Fruit fly (Drosophila melanogaster) whole organism, embryonic: ENCODE results near the gene CG3815.

Experiments used
- Atf6 ChIP-seq: fragments of 200-800 bp; sonication (Bioruptor generic); IDR thresholded peaks from 2 replicates; pipeline ENCODE4 v1.3.6; 2022; ENCODE audit warnings: missing biosample characterization, missing genetic modification characterization
- B-H1 ChIP-seq: fragments of 200-800 bp; sonication (Bioruptor generic); IDR thresholded peaks from 3 replicates; pipeline ENCODE4 v1.3.6; 2022; ENCODE audit warnings: missing biosample characterization, missing genetic modification characterization
- CG12219 ChIP-seq: fragments of 200-800 bp; sonication (Bioruptor generic); optimal IDR thresholded peaks from 3 replicates; lab custom pipeline; 2018; ENCODE audit warnings: missing biosample characterization, mild to moderate bottlenecking, missing genetic modification characterization
- CG12391 ChIP-seq: fragments of 200-800 bp; sonication (Bioruptor generic); optimal IDR thresholded peaks from 3 replicates; lab custom pipeline; 2018; ENCODE audit warnings: missing biosample characterization, mild to moderate bottlenecking, missing genetic modification characterization, moderate library complexity
- CG12744 ChIP-seq: fragments of 200-800 bp; sonication (Bioruptor generic); optimal IDR thresholded peaks from 2 replicates; lab custom pipeline; 2016; ENCODE audit warnings: missing biosample characterization, missing genetic modification characterization
- CG1602 ChIP-seq: fragments of 200-800 bp; sonication (Bioruptor generic); optimal IDR thresholded peaks from 3 replicates; lab custom pipeline; 2016; ENCODE audit warnings: missing biosample characterization, missing genetic modification characterization
- CG1647 ChIP-seq: fragments of 200-800 bp; sonication (Bioruptor generic); optimal IDR thresholded peaks from 3 replicates; lab custom pipeline; 2016; ENCODE audit warnings: missing biosample characterization, missing genetic modification characterization
- CG18262 ChIP-seq: fragments of 200-800 bp; optimal IDR thresholded peaks from 3 replicates; lab custom pipeline; 2019; ENCODE audit warnings: missing biosample characterization, mild to moderate bottlenecking, missing genetic modification characterization, moderate library complexity
- CG31365 ChIP-seq: fragments of 200-800 bp; sonication (Bioruptor generic); optimal IDR thresholded peaks from 2 replicates; lab custom pipeline; 2018; ENCODE audit warnings: missing biosample characterization, mild to moderate bottlenecking, missing genetic modification characterization
- CG3163 ChIP-seq: fragments of 200-800 bp; sonication (Bioruptor generic); optimal IDR thresholded peaks from 3 replicates; lab custom pipeline; 2016; ENCODE audit warnings: missing biosample characterization, missing genetic modification characterization
- CG32532 ChIP-seq: fragments of 200-800 bp; sonication (Bioruptor generic); IDR thresholded peaks from 2 replicates; pipeline ENCODE4 v1.3.6; 2022; ENCODE audit warnings: missing biosample characterization, missing genetic modification characterization
- CG6272 ChIP-seq: fragments of 200-800 bp; sonication (Bioruptor generic); IDR thresholded peaks from 2 replicates; pipeline ENCODE4 v1.3.6; 2022; ENCODE audit warnings: missing biosample characterization, missing genetic modification characterization
- CG8089 ChIP-seq: fragments of 200-800 bp; sonication (Bioruptor generic); optimal IDR thresholded peaks from 3 replicates; lab custom pipeline; 2016; ENCODE audit warnings: missing biosample characterization, missing genetic modification characterization
- CG8359 ChIP-seq: fragments of 200-800 bp; sonication (Bioruptor generic); optimal IDR thresholded peaks from 2 replicates; lab custom pipeline; 2017; ENCODE audit warnings: missing biosample characterization, mild to moderate bottlenecking, missing genetic modification characterization, borderline replicate concordance
- CTCF ChIP-seq: fragments of 200-800 bp; sonication (Bioruptor generic); optimal IDR thresholded peaks from 2 replicates; lab custom pipeline; 2017; ENCODE audit warnings: missing biosample characterization, mild to moderate bottlenecking, missing genetic modification characterization, moderate library complexity
- CoRest ChIP-seq: fragments of 200-800 bp; sonication (Bioruptor generic); optimal IDR thresholded peaks from 3 replicates; lab custom pipeline; 2018; ENCODE audit warnings: missing biosample characterization, mild to moderate bottlenecking, missing genetic modification characterization, moderate library complexity
- Dp ChIP-seq: fragments of 200-800 bp; sonication (Bioruptor generic); optimal IDR thresholded peaks from 2 replicates; lab custom pipeline; 2018; ENCODE audit warnings: missing biosample characterization, mild to moderate bottlenecking, missing genetic modification characterization, moderate library complexity
- E2f1 ChIP-seq: fragments of 200-800 bp; sonication (Bioruptor generic); IDR thresholded peaks from 2 replicates; pipeline ENCODE4 v1.3.6; 2022; ENCODE audit warnings: missing biosample characterization, missing genetic modification characterization
- HLH4C ChIP-seq: fragments of 200-800 bp; sonication (Bioruptor generic); IDR thresholded peaks from 3 replicates; pipeline ENCODE4 v1.3.6; 2022; ENCODE audit warnings: missing biosample characterization, missing genetic modification characterization; ENCODE audit not compliant: partially characterized antibody
- HmgZ ChIP-seq: fragments of 200-800 bp; sonication (Bioruptor generic); optimal IDR thresholded peaks from 2 replicates; lab custom pipeline; 2018; ENCODE audit warnings: missing biosample characterization, mild to moderate bottlenecking, missing genetic modification characterization
- Hr78 ChIP-seq, 2 experiments: fragments of 200-800 bp in 1 of 2; fragments of >200 bp in 1 of 2; sonication (Bioruptor generic) in 1 of 2; optimal IDR thresholded peaks; 2 replicates each; lab custom pipeline; 2017 to 2019; ENCODE audit warnings: missing biosample characterization in 2 of 2, missing genetic modification characterization in 2 of 2, mild to moderate bottlenecking in 1 of 2, moderate library complexity in 1 of 2
- MBD-R2 ChIP-seq: fragments of 200-800 bp; sonication (Bioruptor generic); IDR thresholded peaks from 2 replicates; pipeline ENCODE4 v1.3.6; 2022; ENCODE audit warnings: missing biosample characterization, missing genetic modification characterization
- Mad ChIP-seq: fragments of 200-800 bp; sonication (Bioruptor generic); optimal IDR thresholded peaks from 2 replicates; lab custom pipeline; 2016; ENCODE audit warnings: missing biosample characterization, missing genetic modification characterization
- Nf-YC ChIP-seq: fragments of 200-800 bp; optimal IDR thresholded peaks from 3 replicates; lab custom pipeline; 2019; ENCODE audit warnings: missing biosample characterization, mild to moderate bottlenecking, missing genetic modification characterization, moderate library complexity
- Pdp1 ChIP-seq, 2 experiments: fragments of 200-800 bp; sonication (Bioruptor generic); optimal IDR thresholded peaks; 3 replicates each; lab custom pipeline; 2016; ENCODE audit warnings: missing biosample characterization in 2 of 2, missing genetic modification characterization in 2 of 2, mild to moderate bottlenecking in 1 of 2, moderate library complexity in 1 of 2
- Sin3A ChIP-seq: fragments of >200 bp; optimal IDR thresholded peaks from 2 replicates; lab custom pipeline; 2018
- Trl ChIP-seq, 3 experiments: fragments of >200 bp in 2 of 3; fragments of 200-800 bp in 1 of 3; sonication (Bioruptor generic) in 1 of 3; optimal IDR thresholded peaks; 2 replicates in 1 of 3; 3 replicates in 2 of 3; lab custom pipeline; 2016 to 2017; ENCODE audit warnings: missing biosample characterization in 1 of 3, missing genetic modification characterization in 1 of 3
- dimm ChIP-seq: fragments of 200-800 bp; sonication (Bioruptor generic); IDR thresholded peaks from 2 replicates; pipeline ENCODE4 v1.3.6; 2022; ENCODE audit warnings: missing biosample characterization, missing genetic modification characterization
- gsb-n ChIP-seq: fragments of 200-800 bp; sonication (Bioruptor generic); optimal IDR thresholded peaks from 3 replicates; lab custom pipeline; 2018; ENCODE audit warnings: missing biosample characterization, mild to moderate bottlenecking, missing genetic modification characterization
- h ChIP-seq: fragments of >200 bp; optimal IDR thresholded peaks from 2 replicates; lab custom pipeline; 2017
- hbn ChIP-seq: fragments of 200-800 bp; sonication (Bioruptor generic); IDR thresholded peaks from 2 replicates; pipeline ENCODE4 v1.3.6; 2022; ENCODE audit warnings: missing biosample characterization, missing genetic modification characterization; ENCODE audit not compliant: partially characterized antibody
- insv ChIP-seq, 2 experiments: fragments of 200-800 bp; sonication (Bioruptor generic); optimal IDR thresholded peaks; 3 replicates each; lab custom pipeline; 2016 to 2018; ENCODE audit warnings: missing biosample characterization in 2 of 2, missing genetic modification characterization in 2 of 2
- ken ChIP-seq: fragments of 200-800 bp; sonication (Bioruptor generic); IDR thresholded peaks from 3 replicates; pipeline ENCODE4 v1.3.6; 2022; ENCODE audit warnings: missing biosample characterization, missing genetic modification characterization
- lab ChIP-seq: fragments of 200-800 bp; sonication (Bioruptor generic); optimal IDR thresholded peaks from 3 replicates; lab custom pipeline; 2017; ENCODE audit warnings: missing biosample characterization, missing genetic modification characterization, mild to moderate bottlenecking, moderate library complexity, missing genetic modification reagents
- mirr ChIP-seq: fragments of 200-800 bp; sonication (Bioruptor generic); optimal IDR thresholded peaks from 3 replicates; lab custom pipeline; 2018; ENCODE audit warnings: missing biosample characterization, mild to moderate bottlenecking, missing genetic modification characterization
- nau ChIP-seq: fragments of 200-800 bp; sonication (Bioruptor generic); optimal IDR thresholded peaks from 3 replicates; lab custom pipeline; 2017; ENCODE audit warnings: missing biosample characterization, mild to moderate bottlenecking, missing genetic modification characterization, missing genetic modification reagents
- otp ChIP-seq: fragments of 200-800 bp; sonication (Bioruptor generic); IDR thresholded peaks from 3 replicates; pipeline ENCODE4, ENCODE4 v1.3.6; 2022; ENCODE audit warnings: missing biosample characterization, missing genetic modification characterization
- rib ChIP-seq: fragments of 200-800 bp; sonication (Bioruptor generic); IDR thresholded peaks from 2 replicates; pipeline ENCODE4 v1.3.6; 2022; ENCODE audit warnings: missing biosample characterization, missing genetic modification characterization
- slbo ChIP-seq: fragments of 200-800 bp; sonication (Bioruptor generic); IDR thresholded peaks from 2 replicates; pipeline ENCODE4 v1.3.6; 2022; ENCODE audit warnings: missing biosample characterization, missing genetic modification characterization
- tap ChIP-seq: fragments of 200-800 bp; optimal IDR thresholded peaks from 3 replicates; lab custom pipeline; 2019; ENCODE audit warnings: missing biosample characterization, mild to moderate bottlenecking, missing genetic modification characterization, moderate library complexity
- tio ChIP-seq: fragments of 200-800 bp; sonication (Bioruptor generic); optimal IDR thresholded peaks from 2 replicates; lab custom pipeline; 2017; ENCODE audit warnings: missing biosample characterization, missing genetic modification characterization, inconsistent platforms
- unpg ChIP-seq: fragments of 200-800 bp; sonication (Bioruptor generic); optimal IDR thresholded peaks from 3 replicates; lab custom pipeline; 2018; ENCODE audit warnings: missing biosample characterization, mild to moderate bottlenecking, missing genetic modification characterization, moderate library complexity
- vvl ChIP-seq: fragments of 200-800 bp; sonication (Bioruptor generic); IDR thresholded peaks from 2 replicates; pipeline ENCODE4 v1.3.6; 2022; ENCODE audit warnings: missing biosample characterization, missing genetic modification characterization
- wdn ChIP-seq: fragments of 200-800 bp; sonication (Bioruptor generic); IDR thresholded peaks from 2 replicates; pipeline ENCODE4 v1.3.6; 2022; ENCODE audit warnings: missing biosample characterization, missing genetic modification characterization

Gene CG3815

dm6 chrX:6346926-6347367 is 51.8 kb downstream of the CG3815 start, which contains the start of gene CG3847 (continued):
- TF ChIP-seq lab (GFP tag; lab: Kevin White, UChicago) (peak; percentile 52), HLH4C (GFP tag; lab: Robert Waterston, UW) (peak; percentile 48; the same call in 2 of the 3 replicates), otp (GFP tag; lab: Robert Waterston, UW) (0 out of 3 replicates have a peak, but pooled peaks have one; percentile 48), hbn (GFP tag; lab: Robert Waterston, UW) (peak; percentile 70), CG8359 (GFP tag; lab: Kevin White, UChicago) (peak; percentile 84), CG12391 (peak; percentile 33), CG31365 (tag; lab: Kevin White, UChicago) (no peak), ken (GFP tag; lab: Robert Waterston, UW) (0 out of 3 replicates have a peak, but pooled peaks have one; percentile 50), B-H1 (GFP tag; lab: Robert Waterston, UW) (no peak), slbo (GFP tag; lab: Robert Waterston, UW) (peak; percentile 65), vvl (GFP tag; lab: Robert Waterston, UW) (peak; percentile 59), Sin3A (lab: Kevin White, UChicago) (peak; percentile 80), Mad (GFP tag; lab: Kevin White, UChicago) (peak; percentile 54), CTCF (GFP tag; lab: Kevin White, UChicago) (peak; percentile 37), h (lab: Kevin White, UChicago) (no peak), tio (GFP tag; lab: Kevin White, UChicago) (no peak), CG12219 (GFP tag; lab: Kevin White, UChicago) (no peak), nau (GFP tag; lab: Kevin White, UChicago) (peak; percentile 11), E2f1 (GFP tag; lab: Robert Waterston, UW) (peak; percentile 54; the same call in 1 of the 2 replicates), Dp (GFP tag; lab: Kevin White, UChicago) (peak; percentile 97), unpg (GFP tag; lab: Kevin White, UChicago) (peak; percentile 19), dimm (GFP tag; lab: Robert Waterston, UW) (no peak), Nf-YC (tag; lab: Kevin White, UChicago) (peak; percentile 47), Hr78 (GFP tag; optimal IDR thresholded peaks at IDR 0.05; lab: Kevin White, UChicago) (no peak), CG1647 (peak; percentile 32), gsb-n (tag; lab: Kevin White, UChicago) (peak; percentile 21), Pdp1 (GFP tag; optimal IDR thresholded peaks at IDR 0.05; lab: Kevin White, UChicago) (peak; percentile 44 to 69), Trl (optimal IDR thresholded peaks at IDR 0.05; lab: Kevin White, UChicago) (no peak), Trl (GFP tag; optimal IDR thresholded peaks at IDR 0.05; lab: Kevin White, UChicago) (peak; percentile 41), CG3163 (peak; percentile 30), HmgZ (tag; lab: Kevin White, UChicago) (peak; percentile 74), mirr (GFP tag; lab: Kevin White, UChicago) (peak; percentile 26), MBD-R2 (GFP tag; lab: Robert Waterston, UW) (peak; percentile 73), Atf6 (no peak), insv (GFP tag; optimal IDR thresholded peaks at IDR 0.05; lab: Kevin White, UChicago) (peak in 1 of 2 experiments; percentile 72), CG12744 (no peak), CG1602 (GFP tag; lab: Kevin White, UChicago) (no peak), rib (peak; percentile 59; the same call in 1 of the 2 replicates), CG32532 (GFP tag; lab: Robert Waterston, UW) (peak; percentile 44), wdn (GFP tag; lab: Robert Waterston, UW) (0 out of 2 replicates have a peak, but pooled peaks have one; percentile 25), CoRest (tag; lab: Kevin White, UChicago) (peak; percentile 54), tap (tag; lab: Kevin White, UChicago) (no peak), CG18262 (peak; percentile 25), CG8089 (peak; percentile 18), CG6272 (GFP tag; lab: Robert Waterston, UW) (0 out of 2 replicates have a peak, but pooled peaks have one; percentile 16)
